Fruit fly (Drosophila melanogaster) whole organism, embryonic: ENCODE measurements around the gene CG8673.
A peak's percentile ranks its signal among the peaks of the same experiment; 100 is the strongest.

Experiments
- Adf1 ChIP-seq: fragments of 200-800 bp; sonication (Bioruptor generic); IDR thresholded peaks from 2 replicates; pipeline ENCODE4 v1.3.6; 2022; ENCODE audit warnings: missing biosample characterization, missing genetic modification characterization
- Blimp-1 ChIP-seq: fragments of 200-800 bp; sonication (Bioruptor generic); optimal IDR thresholded peaks from 3 replicates; lab custom pipeline; 2018; ENCODE audit warnings: missing biosample characterization, missing genetic modification characterization, mild to moderate bottlenecking, moderate library complexity, missing genetic modification reagents
- Bteb2 ChIP-seq: fragments of 200-800 bp; sonication (Bioruptor generic); optimal IDR thresholded peaks from 2 replicates; lab custom pipeline; 2016; ENCODE audit warnings: missing biosample characterization, missing genetic modification characterization
- CG10543 ChIP-seq: fragments of 200-800 bp; sonication (Bioruptor generic); optimal IDR thresholded peaks from 3 replicates; lab custom pipeline; 2017; ENCODE audit warnings: missing biosample characterization, mild to moderate bottlenecking, missing genetic modification characterization, moderate library complexity
- CG11696 ChIP-seq: fragments of 200-800 bp; sonication (Bioruptor generic); IDR thresholded peaks from 2 replicates; pipeline ENCODE4 v1.3.6; 2022; ENCODE audit warnings: missing biosample characterization, missing genetic modification characterization
- CG12219 ChIP-seq: fragments of 200-800 bp; sonication (Bioruptor generic); optimal IDR thresholded peaks from 3 replicates; lab custom pipeline; 2018; ENCODE audit warnings: missing biosample characterization, mild to moderate bottlenecking, missing genetic modification characterization
- CG15073 ChIP-seq: fragments of 200-800 bp; sonication (Bioruptor generic); optimal IDR thresholded peaks from 2 replicates; lab custom pipeline; 2016; ENCODE audit warnings: missing biosample characterization, missing genetic modification characterization
- CG18599 ChIP-seq: fragments of 200-800 bp; sonication (Bioruptor generic); optimal IDR thresholded peaks from 3 replicates; lab custom pipeline; 2017; ENCODE audit warnings: missing biosample characterization, missing genetic modification characterization, mild to moderate bottlenecking, moderate library complexity, missing genetic modification reagents
- CG2889 ChIP-seq: fragments of 200-800 bp; sonication (Bioruptor generic); IDR thresholded peaks from 3 replicates; pipeline ENCODE4 v1.3.6; 2022; ENCODE audit warnings: missing biosample characterization, missing genetic modification characterization
- CG33213 ChIP-seq: fragments of 200-800 bp; sonication (Bioruptor generic); optimal IDR thresholded peaks from 3 replicates; lab custom pipeline; 2016; ENCODE audit warnings: missing biosample characterization, missing genetic modification characterization
- CG33557 ChIP-seq: fragments of 200-800 bp; sonication (Bioruptor generic); optimal IDR thresholded peaks from 2 replicates; lab custom pipeline; 2019; ENCODE audit warnings: missing biosample characterization, mild to moderate bottlenecking, missing genetic modification characterization, moderate library complexity
- CG43689 ChIP-seq: fragments of 200-800 bp; sonication (Bioruptor generic); IDR thresholded peaks from 2 replicates; pipeline ENCODE4 v1.3.6; 2022; ENCODE audit warnings: missing biosample characterization, missing genetic modification characterization
- CG5180 ChIP-seq: fragments of 200-800 bp; sonication (Bioruptor generic); optimal IDR thresholded peaks from 3 replicates; lab custom pipeline; 2017; ENCODE audit warnings: missing biosample characterization, missing genetic modification characterization, mild to moderate bottlenecking, moderate library complexity, missing genetic modification reagents
- CG6791 ChIP-seq: fragments of 200-800 bp; sonication (Bioruptor generic); IDR thresholded peaks from 3 replicates; pipeline ENCODE4 v1.3.6; 2022; ENCODE audit warnings: missing biosample characterization, missing genetic modification characterization; ENCODE audit not compliant: partially characterized antibody
- CG8924 ChIP-seq: fragments of 200-800 bp; optimal IDR thresholded peaks from 3 replicates; lab custom pipeline; 2019; ENCODE audit warnings: missing biosample characterization, mild to moderate bottlenecking, missing genetic modification characterization, moderate library complexity
- Dbx ChIP-seq: fragments of 200-800 bp; sonication (Bioruptor generic); IDR thresholded peaks from 3 replicates; pipeline ENCODE4 v1.3.6; 2022; ENCODE audit warnings: missing biosample characterization, missing genetic modification characterization
- E2f1 ChIP-seq: fragments of 200-800 bp; sonication (Bioruptor generic); IDR thresholded peaks from 2 replicates; pipeline ENCODE4 v1.3.6; 2022; ENCODE audit warnings: missing biosample characterization, missing genetic modification characterization
- E2f2 ChIP-seq: fragments of 200-800 bp; sonication (Bioruptor generic); IDR thresholded peaks from 2 replicates; pipeline ENCODE4 v1.3.6; 2022; ENCODE audit warnings: missing biosample characterization, missing genetic modification characterization
- Eip74EF ChIP-seq, 2 experiments: fragments of 200-800 bp in 1 of 2; fragments of >200 bp in 1 of 2; sonication (Bioruptor generic) in 1 of 2; optimal IDR thresholded peaks; 2 replicates each; lab custom pipeline; 2017 to 2019; ENCODE audit warnings: missing biosample characterization in 2 of 2, missing genetic modification characterization in 2 of 2, mild to moderate bottlenecking in 1 of 2, moderate library complexity in 1 of 2
- Hey ChIP-seq: fragments of 200-800 bp; sonication (Bioruptor generic); optimal IDR thresholded peaks from 3 replicates; lab custom pipeline; 2018; ENCODE audit warnings: missing biosample characterization, mild to moderate bottlenecking, missing genetic modification characterization
- Hmr ChIP-seq: fragments of 200-800 bp; sonication (Bioruptor generic); optimal IDR thresholded peaks from 3 replicates; lab custom pipeline; 2017; ENCODE audit warnings: mild to moderate bottlenecking, missing biosample characterization, missing genetic modification reagents, missing genetic modification characterization
- Hr3 ChIP-seq: fragments of 200-800 bp; sonication (Bioruptor generic); optimal IDR thresholded peaks from 3 replicates; lab custom pipeline; 2016; ENCODE audit warnings: missing biosample characterization, missing genetic modification characterization
- MTF-1 ChIP-seq: fragments of 200-800 bp; sonication (Bioruptor generic); optimal IDR thresholded peaks from 2 replicates; lab custom pipeline; 2018; ENCODE audit warnings: missing biosample characterization, mild to moderate bottlenecking, missing genetic modification characterization, borderline replicate concordance
- Myb ChIP-seq: fragments of 200-800 bp; sonication (Bioruptor generic); optimal IDR thresholded peaks from 2 replicates; lab custom pipeline; 2016; ENCODE audit warnings: missing biosample characterization, missing genetic modification characterization
- Nf-YC ChIP-seq: fragments of 200-800 bp; optimal IDR thresholded peaks from 3 replicates; lab custom pipeline; 2019; ENCODE audit warnings: missing biosample characterization, mild to moderate bottlenecking, missing genetic modification characterization, moderate library complexity
- Side ChIP-seq: fragments of 200-800 bp; sonication (Bioruptor generic); optimal IDR thresholded peaks from 2 replicates; lab custom pipeline; 2016; ENCODE audit warnings: missing biosample characterization, missing genetic modification characterization
- Tbp ChIP-seq: fragments of >200 bp; optimal IDR thresholded peaks from 2 replicates; lab custom pipeline; 2018; ENCODE audit warnings: missing biosample characterization, missing genetic modification characterization
- Vsx1 ChIP-seq: fragments of 200-800 bp; sonication (Bioruptor generic); optimal IDR thresholded peaks from 2 replicates; lab custom pipeline; 2017; ENCODE audit warnings: missing biosample characterization, mild to moderate bottlenecking, missing genetic modification characterization, missing genetic modification reagents
- Xbp1 ChIP-seq: fragments of 200-800 bp; sonication (Bioruptor generic); optimal IDR thresholded peaks from 3 replicates; lab custom pipeline; 2016; ENCODE audit warnings: missing biosample characterization, mild to moderate bottlenecking, missing genetic modification characterization
- ase ChIP-seq: fragments of 200-800 bp; sonication (Bioruptor generic); IDR thresholded peaks from 3 replicates; pipeline ENCODE4 v1.3.6; 2022; ENCODE audit warnings: missing biosample characterization, missing genetic modification characterization
- chinmo ChIP-seq: fragments of 200-800 bp; sonication (Bioruptor generic); IDR thresholded peaks from 4 replicates; pipeline ENCODE4 v1.3.6; 2022; ENCODE audit warnings: missing biosample characterization, missing genetic modification characterization; ENCODE audit not compliant: partially characterized antibody
- chn ChIP-seq: fragments of 200-800 bp; sonication (Bioruptor generic); optimal IDR thresholded peaks from 2 replicates; lab custom pipeline; 2016; ENCODE audit warnings: missing biosample characterization, missing genetic modification characterization
- ci ChIP-seq: fragments of 200-800 bp; sonication (Bioruptor generic); IDR thresholded peaks from 3 replicates; pipeline ENCODE4 v1.3.6; 2022; ENCODE audit warnings: missing biosample characterization, missing genetic modification characterization
- crc ChIP-seq: fragments of 200-800 bp; sonication (Bioruptor generic); optimal IDR thresholded peaks from 2 replicates; lab custom pipeline; 2016; ENCODE audit warnings: missing biosample characterization, missing genetic modification characterization
- danr ChIP-seq: fragments of 200-800 bp; sonication (Bioruptor generic); IDR thresholded peaks from 2 replicates; pipeline ENCODE4 v1.3.6; 2022; ENCODE audit warnings: missing biosample characterization, missing genetic modification characterization
- dpn ChIP-seq, 2 experiments: fragments of 200-800 bp; sonication (Bioruptor generic); optimal IDR thresholded peaks; 3 replicates each; lab custom pipeline; 2016; ENCODE audit warnings: missing biosample characterization in 2 of 2, missing genetic modification characterization in 2 of 2
- ftz-f1 ChIP-seq: fragments of 200-800 bp; sonication (Bioruptor generic); optimal IDR thresholded peaks from 2 replicates; lab custom pipeline; 2016; ENCODE audit warnings: missing biosample characterization, missing genetic modification characterization
- gfzf ChIP-seq: fragments of 200-800 bp; sonication (Bioruptor generic); optimal IDR thresholded peaks from 2 replicates; lab custom pipeline; 2016; ENCODE audit warnings: missing biosample characterization, mild to moderate bottlenecking, missing genetic modification characterization, moderate library complexity
- gsb ChIP-seq: fragments of 200-800 bp; sonication (Bioruptor generic); IDR thresholded peaks from 2 replicates; pipeline ENCODE4 v1.3.6; 2022; ENCODE audit warnings: missing biosample characterization, missing genetic modification characterization
- gt ChIP-seq: fragments of 200-800 bp; sonication (Bioruptor generic); IDR thresholded peaks from 2 replicates; pipeline ENCODE4 v1.3.6; 2022; ENCODE audit warnings: missing biosample characterization, missing genetic modification characterization
- ham ChIP-seq: fragments of 200-800 bp; sonication (Bioruptor generic); IDR thresholded peaks from 2 replicates; pipeline ENCODE4 v1.3.6; 2022; ENCODE audit warnings: missing biosample characterization, missing genetic modification characterization
- kah ChIP-seq: fragments of 200-800 bp; sonication (Bioruptor generic); optimal IDR thresholded peaks from 2 replicates; lab custom pipeline; 2018; ENCODE audit warnings: missing biosample characterization, mild to moderate bottlenecking, missing genetic modification characterization
- kay ChIP-seq: fragments of 200-800 bp; sonication (Bioruptor generic); optimal IDR thresholded peaks from 2 replicates; lab custom pipeline; 2016; ENCODE audit warnings: missing biosample characterization, missing genetic modification characterization
- kni ChIP-seq: fragments of 200-800 bp; sonication (Bioruptor generic); optimal IDR thresholded peaks from 3 replicates; lab custom pipeline; 2017; ENCODE audit warnings: mild to moderate bottlenecking, missing biosample characterization, missing genetic modification reagents, missing genetic modification characterization
- mirr ChIP-seq: fragments of 200-800 bp; sonication (Bioruptor generic); optimal IDR thresholded peaks from 3 replicates; lab custom pipeline; 2018; ENCODE audit warnings: missing biosample characterization, mild to moderate bottlenecking, missing genetic modification characterization
- sob ChIP-seq: fragments of 200-800 bp; sonication (Bioruptor generic); IDR thresholded peaks from 2 replicates; pipeline ENCODE4 v1.3.6; 2022; ENCODE audit warnings: missing biosample characterization, missing genetic modification characterization
- sr ChIP-seq: fragments of 200-800 bp; sonication (Bioruptor generic); IDR thresholded peaks from 3 replicates; pipeline ENCODE4 v1.3.6; 2022; ENCODE audit warnings: missing biosample characterization, missing genetic modification characterization
- stwl ChIP-seq: fragments of 200-800 bp; sonication (Bioruptor generic); optimal IDR thresholded peaks from 3 replicates; lab custom pipeline; 2018; ENCODE audit warnings: missing biosample characterization, mild to moderate bottlenecking, missing genetic modification characterization, moderate library complexity
- tin ChIP-seq: fragments of 200-800 bp; sonication (Bioruptor generic); optimal IDR thresholded peaks from 3 replicates; lab custom pipeline; 2016; ENCODE audit warnings: missing biosample characterization, missing genetic modification characterization
- usp ChIP-seq: fragments of >200 bp; optimal IDR thresholded peaks from 2 replicates; lab custom pipeline; 2017; ENCODE audit warnings: missing biosample characterization, missing genetic modification characterization
- vvl ChIP-seq: fragments of 200-800 bp; sonication (Bioruptor generic); IDR thresholded peaks from 2 replicates; pipeline ENCODE4 v1.3.6; 2022; ENCODE audit warnings: missing biosample characterization, missing genetic modification characterization

The CG8673 gene

DNA sequence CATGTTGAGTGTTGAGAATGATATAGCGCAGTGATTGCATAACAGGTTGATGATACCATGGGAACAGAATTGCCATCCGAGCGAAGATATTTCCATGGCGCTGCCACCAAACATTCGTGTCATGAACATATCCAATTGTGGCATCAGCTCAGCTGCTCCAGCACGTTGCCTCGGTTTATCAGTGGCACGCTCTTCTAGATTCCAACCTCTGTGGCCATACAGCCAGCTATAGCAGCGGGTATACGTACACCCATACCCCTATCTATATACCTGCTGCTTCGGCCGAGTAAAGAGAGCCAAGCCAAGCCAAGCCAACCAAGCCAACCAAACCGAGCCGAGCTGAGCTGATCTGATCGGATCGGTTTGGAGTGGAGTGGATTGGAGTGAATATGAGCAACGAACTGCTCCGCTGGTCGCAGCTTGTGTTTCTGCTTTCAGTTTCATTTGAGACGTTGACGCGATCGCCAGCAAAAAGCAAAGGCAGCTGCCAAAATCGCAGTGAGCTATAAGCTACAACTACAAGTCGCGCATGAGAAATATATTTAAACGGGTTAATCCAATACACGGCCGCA lies 24.5 kb downstream of the CG8673 start (continued):
- TF ChIP-seq sob (0 out of 2 replicates have a peak, but pooled peaks have one; percentile 9), kah (GFP tag; lab: Kevin White, UChicago) (no peak), ase (GFP tag; lab: Robert Waterston, UW) (no peak), stwl (tag; lab: Kevin White, UChicago) (no peak), Dbx (no peak; the same call in 2 of the 3 replicates), Hmr (GFP tag; lab: Kevin White, UChicago) (peak; percentile 4), CG33213 (no peak), gt (GFP tag; lab: Robert Waterston, UW) (no peak), chn (GFP tag; lab: Kevin White, UChicago) (no peak), Vsx1 (GFP tag; lab: Kevin White, UChicago) (no peak), ftz-f1 (GFP tag; lab: Kevin White, UChicago) (no peak), danr (GFP tag; lab: Robert Waterston, UW) (no peak), usp (no peak), chinmo (GFP tag; lab: Robert Waterston, UW) (peak; percentile 84), CG2889 (GFP tag; lab: Robert Waterston, UW) (no peak), Hey (tag; lab: Kevin White, UChicago) (no peak), CG33557 (GFP tag; lab: Kevin White, UChicago) (no peak), CG11696 (GFP tag; lab: Robert Waterston, UW) (no peak), CG5180 (GFP tag; lab: Kevin White, UChicago) (peak; percentile 90), CG18599 (GFP tag; lab: Kevin White, UChicago) (no peak), MTF-1 (no peak), Hr3 (no peak), Myb (GFP tag; lab: Kevin White, UChicago) (no peak), CG6791 (no peak), Blimp-1 (GFP tag; lab: Kevin White, UChicago) (peak; percentile 92), kni (GFP tag; lab: Kevin White, UChicago) (no peak), sr (GFP tag; lab: Robert Waterston, UW) (no peak), mirr (GFP tag; lab: Kevin White, UChicago) (no peak), CG10543 (GFP tag; lab: Kevin White, UChicago) (no peak), CG43689 (GFP tag; lab: Robert Waterston, UW) (no peak), tin (GFP tag; lab: Kevin White, UChicago) (no peak), ci (GFP tag; lab: Robert Waterston, UW) (peak; percentile 32; the same call in 1 of the 3 replicates), gsb (GFP tag; lab: Robert Waterston, UW) (no peak), vvl (peak; percentile 49; the same call in 1 of the 2 replicates), ham (GFP tag; lab: Robert Waterston, UW) (no peak), crc (GFP tag; lab: Kevin White, UChicago) (no peak), kay (GFP tag; lab: Kevin White, UChicago) (no peak), E2f2 (GFP tag; lab: Robert Waterston, UW) (no peak), CG12219 (GFP tag; lab: Kevin White, UChicago) (no peak), Bteb2 (GFP tag; lab: Kevin White, UChicago) (no peak), Adf1 (GFP tag; lab: Robert Waterston, UW) (no peak), Nf-YC (tag; lab: Kevin White, UChicago) (no peak), Side (GFP tag; lab: Kevin White, UChicago) (no peak), dpn (GFP tag; optimal IDR thresholded peaks at IDR 0.05; lab: Kevin White, UChicago) (no peak), gfzf (GFP tag; lab: Kevin White, UChicago) (no peak), CG8924 (tag; lab: Kevin White, UChicago) (peak; percentile 9), Tbp (GFP tag; lab: Kevin White, UChicago) (no peak), E2f1 (GFP tag; lab: Robert Waterston, UW) (no peak), Xbp1 (no peak), Eip74EF (GFP tag; optimal IDR thresholded peaks at IDR 0.05; lab: Kevin White, UChicago) (peak in 1 of 2 experiments; percentile 12), CG15073 (GFP tag; lab: Kevin White, UChicago) (no peak)
